Worm (Caenorhabditis elegans) whole organism, early embryonic: ENCODE data around the gene ostb-1.

Experiments used
- F13C5.2 ChIP-seq: sonication (generic microtip); optimal IDR thresholded peaks from 2 replicates; lab custom pipeline; 2017; ENCODE audit warnings: mild to moderate bottlenecking, missing genetic modification characterization, inconsistent platforms, missing compliant biosample characterization
- ets-7 ChIP-seq: sonication (generic microtip); optimal IDR thresholded peaks from 2 replicates; lab custom pipeline; 2016; ENCODE audit warnings: missing genotype, missing genetic modification characterization, missing compliant biosample characterization
- hmg-4 ChIP-seq: fragments of 200-800 bp; sonication (Bioruptor generic); optimal IDR thresholded peaks from 2 replicates; lab custom pipeline; 2018; ENCODE audit warnings: mild to moderate bottlenecking, missing genetic modification characterization, missing compliant biosample characterization
- hnd-1 ChIP-seq: sonication (generic microtip); optimal IDR thresholded peaks from 2 replicates; lab custom pipeline; 2016; ENCODE audit warnings: missing genetic modification characterization, missing compliant biosample characterization
- pes-1 ChIP-seq: fragments of 200-800 bp; sonication (Bioruptor generic); IDR thresholded peaks from 2 replicates; pipeline ENCODE4 v1.3.6; 2022; ENCODE audit warnings: missing genetic modification reagents, missing genetic modification characterization, missing compliant biosample characterization
- scrt-1 ChIP-seq: fragments of 200-800 bp; sonication (Bioruptor generic); IDR thresholded peaks from 2 replicates; pipeline ENCODE4 v1.3.6; 2022; ENCODE audit warnings: missing genetic modification characterization, missing compliant biosample characterization
- sea-1 ChIP-seq: fragments of 200-800 bp; sonication (Bioruptor generic); conservative IDR thresholded peaks from 2 replicates; pipeline ENCODE4 v1.3.6; 2022; ENCODE audit warnings: missing genetic modification characterization, missing compliant biosample characterization

ostb-1 gene

DNA sequence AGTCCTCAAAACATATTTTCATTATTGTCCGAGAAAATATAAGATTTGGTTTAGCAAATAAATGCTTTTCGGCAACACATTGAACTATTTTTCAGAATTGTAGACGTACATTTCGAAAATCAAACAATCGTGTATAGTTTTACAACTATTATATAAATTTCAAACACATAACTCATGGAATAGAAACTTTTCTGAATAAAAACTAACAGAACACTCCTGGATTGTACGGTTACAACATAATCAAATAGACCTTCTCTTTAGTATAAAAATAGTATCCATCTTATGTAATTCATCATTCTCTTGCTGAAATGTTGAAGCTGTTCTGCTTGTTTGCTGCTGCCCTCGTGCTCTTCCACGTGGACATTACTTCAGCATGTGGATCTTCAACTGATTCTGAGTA is 46.7 kb downstream of the ostb-1 start, which contains the start of gene ZK675.4:
ZK675.4 (plus strand) TSS at position 301 of the 400 bp plus-strand sequence.
- TF ChIP-seq hmg-4, result no peak
- TF ChIP-seq F13C5.2 (tag; lab: Kevin White, UChicago), result no peak
- TF ChIP-seq pes-1 (GFP tag; lab: Robert Waterston, UW), result no peak
- TF ChIP-seq sea-1 (GFP tag; lab: Robert Waterston, UW), result no peak
- TF ChIP-seq ets-7, result no peak
- no peak for TF ChIP-seq scrt-1 (GFP tag; lab: Robert Waterston, UW)
- no peak for TF ChIP-seq hnd-1
